Worm (Caenorhabditis elegans): ENCODE measurements around the gene F56D6.9.

- TF ChIP-seq mdl-1 (tag; optimal IDR thresholded peaks at IDR 0.05) (no peak), ztf-11 (tag; optimal IDR thresholded peaks at IDR 0.05) (no peak)
Observed at ce11 chrIV:3917405-3917804, 25.3 kb downstream of the F56D6.9 start, which contains the start of gene F56D6.14.
